Worm (Caenorhabditis elegans): ENCODE measurements around the gene F38E11.6.

The F38E11.6 gene

ce11 chrIV:9464345-9464783, 3.0 kb downstream of the F38E11.6 start:
- TF ChIP-seq madf-8 (GFP tag; conservative IDR thresholded peaks at IDR 0.05), result no peak
- no peak for TF ChIP-seq ztf-22 (GFP tag; optimal IDR thresholded peaks at IDR 0.05)
- no peak for TF ChIP-seq die-1 (tag; optimal IDR thresholded peaks at IDR 0.05)
- no peak for TF ChIP-seq egl-44 (GFP tag; IDR thresholded peaks at IDR 0.05)
- TF ChIP-seq cebp-1 (GFP tag; IDR thresholded peaks at IDR 0.05), result no peak
- TF ChIP-seq cebp-1 (tag; optimal IDR thresholded peaks at IDR 0.05), result no peak
- TF ChIP-seq athp-1 (tag; optimal IDR thresholded peaks at IDR 0.05), result no peak
- TF ChIP-seq atf-7 (tag; optimal IDR thresholded peaks at IDR 0.05), result no peak
- no peak for TF ChIP-seq chd-7 (tag; optimal IDR thresholded peaks at IDR 0.05)
- no peak for TF ChIP-seq nfyb-1 (GFP tag; IDR thresholded peaks at IDR 0.05)
- TF ChIP-seq F39B2.1 (GFP tag; IDR thresholded peaks at IDR 0.05), result no peak
- no peak for TF ChIP-seq gei-17 (GFP tag; optimal IDR thresholded peaks at IDR 0.05)
- no peak for TF ChIP-seq Y53F4B.3 (GFP tag; IDR thresholded peaks at IDR 0.05)
- no peak for TF ChIP-seq F10E7.11 (tag; optimal IDR thresholded peaks at IDR 0.05)
- no peak for TF ChIP-seq mel-28 (tag; optimal IDR thresholded peaks at IDR 0.05; ENCODE audit: borderline replicate concordance)
- TF ChIP-seq D2030.7 (GFP tag; IDR thresholded peaks at IDR 0.05), result peak; percentile 82
- TF ChIP-seq efl-1 (GFP tag; optimal IDR thresholded peaks at IDR 0.05), result no peak
- TF ChIP-seq F57C9.4 (tag; optimal IDR thresholded peaks at IDR 0.05), result no peak
- no peak for TF ChIP-seq zim-3 (tag; optimal IDR thresholded peaks at IDR 0.05)
- no peak; the same call in 1 of the 2 replicates for TF ChIP-seq F33H1.4 (GFP tag; IDR thresholded peaks at IDR 0.05)
- no peak for TF ChIP-seq ccch-3 (GFP tag; optimal IDR thresholded peaks at IDR 0.05)
- no peak for TF ChIP-seq F57A8.1 (GFP tag; optimal IDR thresholded peaks at IDR 0.05)
- TF ChIP-seq F37B4.10 (GFP tag; IDR thresholded peaks at IDR 0.05), result no peak
- TF ChIP-seq mes-4 (tag; optimal IDR thresholded peaks at IDR 0.05), result no peak
- TF ChIP-seq akir-1 (GFP tag; optimal IDR thresholded peaks at IDR 0.05), result no peak
- TF ChIP-seq ceh-100 (GFP tag; IDR thresholded peaks at IDR 0.05), result no peak
- no peak for TF ChIP-seq sptf-2 (GFP tag; optimal IDR thresholded peaks at IDR 0.05)
- TF ChIP-seq lin-26 (GFP tag; IDR thresholded peaks at IDR 0.05), result peak; percentile 67
- peak; percentile 88 for TF ChIP-seq F49E8.2 (tag; optimal IDR thresholded peaks at IDR 0.05; ENCODE audit: insufficient read depth)
- 0 out of 2 replicates have a peak, but pooled peaks have one; percentile 14 for TF ChIP-seq attf-3 (GFP tag; conservative IDR thresholded peaks at IDR 0.05)
- no peak for TF ChIP-seq aptf-3 (GFP tag; IDR thresholded peaks at IDR 0.05)
- TF ChIP-seq pbrm-1 (GFP tag; IDR thresholded peaks at IDR 0.05), result peak; percentile 79
- no peak for TF ChIP-seq F52B5.7 (tag; optimal IDR thresholded peaks at IDR 0.05)
- no peak for TF ChIP-seq B0336.3 (GFP tag; IDR thresholded peaks at IDR 0.05)
- no peak for TF ChIP-seq lag-1 (GFP tag; IDR thresholded peaks at IDR 0.05)
- TF ChIP-seq T26A5.8 (tag; optimal IDR thresholded peaks at IDR 0.05), result no peak
- peak; percentile 88 for TF ChIP-seq snpc-3.4 (tag; optimal IDR thresholded peaks at IDR 0.05)
- no peak for TF ChIP-seq ets-4 (GFP tag; optimal IDR thresholded peaks at IDR 0.05)
- TF ChIP-seq rcor-1 (GFP tag; IDR thresholded peaks at IDR 0.05), result peak; percentile 41; the same call in 1 of the 2 replicates
- TF ChIP-seq hlh-26 (GFP tag; conservative IDR thresholded peaks at IDR 0.05), result no peak
- no peak for TF ChIP-seq hrde-1 (tag; optimal IDR thresholded peaks at IDR 0.05; ENCODE audit: borderline replicate concordance)
- peak; percentile 95 for TF ChIP-seq snpc-1.1 (tag; optimal IDR thresholded peaks at IDR 0.05; ENCODE audit: insufficient read depth)
- no peak for TF ChIP-seq Y56A3A.18 (GFP tag; IDR thresholded peaks at IDR 0.05)
- TF ChIP-seq F22D6.2 (tag; optimal IDR thresholded peaks at IDR 0.05), result no peak
- no peak for TF ChIP-seq B0261.1 (tag; optimal IDR thresholded peaks at IDR 0.05)
- TF ChIP-seq attf-6 (GFP tag; IDR thresholded peaks at IDR 0.05), result peak; percentile 90; the same call in 1 of the 2 replicates
- TF ChIP-seq hlh-12 (tag; optimal IDR thresholded peaks at IDR 0.05), result no peak
- no peak for TF ChIP-seq ceh-58 (GFP tag; IDR thresholded peaks at IDR 0.05)
- no peak for TF ChIP-seq C06A6.2 (GFP tag; conservative IDR thresholded peaks at IDR 0.05)

Measured in whole organism, young adult.